Fruit fly (Drosophila melanogaster): Measurements from ENCODE around the gene CG13004.

The CG13004 gene

DNA sequence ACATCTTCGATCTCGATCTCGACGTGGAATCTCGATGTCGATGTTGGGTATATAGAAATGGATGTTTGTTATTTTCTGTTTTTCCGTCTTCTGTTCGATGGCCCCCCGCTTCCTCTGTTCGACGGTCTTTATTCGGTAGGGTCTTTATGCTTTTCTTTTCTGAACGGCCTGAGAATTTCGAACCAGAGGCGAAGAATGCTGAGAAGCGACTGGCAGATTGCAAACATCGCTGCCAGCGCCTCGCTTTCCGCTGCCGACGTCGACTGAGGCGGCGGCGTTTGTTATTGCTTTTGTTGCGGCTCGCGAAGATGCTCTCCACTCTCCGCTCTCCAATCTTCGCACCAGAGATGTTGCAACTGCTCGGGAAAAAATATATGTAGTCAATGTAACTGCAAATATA, at the start of gene CG13004, which contains the start of gene CG46306:
TSS of gene CG13004 (minus strand) at position 217 of the 400 bp plus-strand sequence.
TSS of gene CG46306 (minus strand) at position 217 of the 400 bp plus-strand sequence.
- no peak for TF ChIP-seq Usf (GFP tag; optimal IDR thresholded peaks at IDR 0.05)
- TF ChIP-seq CG16813 (GFP tag; IDR thresholded peaks at IDR 0.05; ENCODE audit: partially characterized antibody), result no peak
- TF ChIP-seq sna (GFP tag; IDR thresholded peaks at IDR 0.05; ENCODE audit: partially characterized antibody), result no peak
- no peak for TF ChIP-seq dmrt11E (tag; optimal IDR thresholded peaks at IDR 0.05)
- TF ChIP-seq nom (GFP tag; optimal IDR thresholded peaks at IDR 0.05), result peak; percentile 55
- no peak for TF ChIP-seq sima (GFP tag; optimal IDR thresholded peaks at IDR 0.05)
- no peak for TF ChIP-seq cwo (GFP tag; optimal IDR thresholded peaks at IDR 0.05)
- TF ChIP-seq bigmax (GFP tag; optimal IDR thresholded peaks at IDR 0.05), result no peak
- TF ChIP-seq Deaf1 (tag; optimal IDR thresholded peaks at IDR 0.05), result no peak
- TF ChIP-seq CG14710 (tag; optimal IDR thresholded peaks at IDR 0.05), result no peak
- peak; percentile 11 to 34 for TF ChIP-seq Trl (optimal IDR thresholded peaks at IDR 0.05)
- no peak for TF ChIP-seq Trl (GFP tag; optimal IDR thresholded peaks at IDR 0.05)
- TF ChIP-seq CG32532 (GFP tag; IDR thresholded peaks at IDR 0.05), result peak; percentile 11; the same call in 1 of the 2 replicates
- TF ChIP-seq slbo (GFP tag; IDR thresholded peaks at IDR 0.05), result peak; percentile 27; the same call in 1 of the 2 replicates
- no peak for TF ChIP-seq fd3F (GFP tag; optimal IDR thresholded peaks at IDR 0.05)
- 0 out of 4 replicates have a peak, but pooled peaks have one; percentile 26 for TF ChIP-seq chinmo (GFP tag; IDR thresholded peaks at IDR 0.05; ENCODE audit: partially characterized antibody)
- no peak for TF ChIP-seq gfzf (GFP tag; optimal IDR thresholded peaks at IDR 0.05)
- 0 out of 2 replicates have a peak, but pooled peaks have one; percentile 12 for TF ChIP-seq crol (GFP tag; IDR thresholded peaks at IDR 0.05)
- no peak for TF ChIP-seq CG17361 (GFP tag; IDR thresholded peaks at IDR 0.05)
- TF ChIP-seq Tbp (GFP tag; optimal IDR thresholded peaks at IDR 0.05), result no peak
- peak; percentile 86 for TF ChIP-seq Adf1 (GFP tag; IDR thresholded peaks at IDR 0.05)
- TF ChIP-seq CG1024 (GFP tag; IDR thresholded peaks at IDR 0.05), result no peak
- peak; percentile 72 for TF ChIP-seq Med (GFP tag)
- TF ChIP-seq danr (GFP tag; IDR thresholded peaks at IDR 0.05), result no peak
- TF ChIP-seq Jarid2 (GFP tag; optimal IDR thresholded peaks at IDR 0.05), result peak; percentile 58
- no peak for TF ChIP-seq CG7556 (GFP tag; optimal IDR thresholded peaks at IDR 0.05)
- peak; percentile 9; the same call in 1 of the 3 replicates for TF ChIP-seq row (GFP tag; IDR thresholded peaks at IDR 0.05)
- TF ChIP-seq ci (GFP tag; IDR thresholded peaks at IDR 0.05), result no peak
- TF ChIP-seq sens-2 (GFP tag; IDR thresholded peaks at IDR 0.05), result no peak

DNA sequence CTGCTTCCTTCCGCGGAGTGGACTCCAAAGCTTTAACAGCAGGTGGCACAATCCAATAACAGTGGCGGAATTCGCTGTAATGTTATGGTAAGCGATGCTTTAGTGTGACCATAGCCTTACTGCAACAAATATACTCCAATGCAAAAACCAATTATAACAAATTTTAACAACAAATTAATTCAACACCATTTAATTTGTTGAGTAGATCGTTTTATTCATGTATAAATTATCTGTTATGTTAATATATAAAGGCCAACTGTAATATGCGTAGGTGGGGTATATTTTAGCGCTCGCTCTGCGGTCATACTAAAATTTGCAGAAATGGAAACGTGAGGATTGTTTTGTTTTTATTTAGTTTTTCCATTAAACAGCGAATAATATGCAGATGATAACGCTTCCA, 49.0 kb upstream of the CG13004 start, which contains the start of the genes Nprl2 and Polr3I:
TSS of gene Nprl2 (minus strand) at position 86 of the 400 bp plus-strand sequence.
TSS of gene Polr3I (plus strand) at position 302 of the 400 bp plus-strand sequence.
- no peak for TF ChIP-seq CG1647 (GFP tag; optimal IDR thresholded peaks at IDR 0.05)
- TF ChIP-seq Hey (tag; optimal IDR thresholded peaks at IDR 0.05), result no peak
- TF ChIP-seq CG11504 (tag; optimal IDR thresholded peaks at IDR 0.05), result no peak
- peak; percentile 72 for TF ChIP-seq gfzf (GFP tag; optimal IDR thresholded peaks at IDR 0.05)
- no peak for TF ChIP-seq CG18262 (tag; optimal IDR thresholded peaks at IDR 0.05)
- TF ChIP-seq yki (optimal IDR thresholded peaks at IDR 0.05), result no peak
- peak; percentile 57 for TF ChIP-seq BEAF-32 (GFP tag; optimal IDR thresholded peaks at IDR 0.05)
- no peak for TF ChIP-seq sqz (GFP tag; optimal IDR thresholded peaks at IDR 0.05)
- peak; percentile 48 for TF ChIP-seq MESR4 (GFP tag; optimal IDR thresholded peaks at IDR 0.05)
- no peak for TF ChIP-seq CG1529 (GFP tag; optimal IDR thresholded peaks at IDR 0.05)
- peak; percentile 39 for TF ChIP-seq MBD-R2 (GFP tag; IDR thresholded peaks at IDR 0.05)
- no peak for TF ChIP-seq ind (GFP tag; optimal IDR thresholded peaks at IDR 0.05)
- TF ChIP-seq E2f2 (GFP tag; IDR thresholded peaks at IDR 0.05), result peak; percentile 29; the same call in 1 of the 2 replicates
- peak; percentile 74 for TF ChIP-seq nerfin-1 (tag; optimal IDR thresholded peaks at IDR 0.05)
- TF ChIP-seq Jarid2 (GFP tag; optimal IDR thresholded peaks at IDR 0.05), result no peak
- TF ChIP-seq hbn (GFP tag; IDR thresholded peaks at IDR 0.05; ENCODE audit: partially characterized antibody), result peak; percentile 28; the same call in 1 of the 2 replicates
- peak; percentile 49 for TF ChIP-seq pzg (GFP tag; optimal IDR thresholded peaks at IDR 0.05)
- TF ChIP-seq CG13287 (GFP tag; IDR thresholded peaks at IDR 0.05; ENCODE audit: partially characterized antibody), result peak; percentile 65
- no peak for TF ChIP-seq da (GFP tag; optimal IDR thresholded peaks at IDR 0.05)
- peak; percentile 58 for TF ChIP-seq CG9797 (GFP tag; optimal IDR thresholded peaks at IDR 0.05)
- peak; percentile 43 for TF ChIP-seq Scr (GFP tag; IDR thresholded peaks at IDR 0.05; ENCODE audit: partially characterized antibody)
- no peak for TF ChIP-seq CG16779 (GFP tag; IDR thresholded peaks at IDR 0.05)
- TF ChIP-seq Dref (GFP tag; IDR thresholded peaks at IDR 0.05), result no peak
- peak; percentile 20 for TF ChIP-seq CG14710 (tag; optimal IDR thresholded peaks at IDR 0.05)
- no peak for TF ChIP-seq Dad (GFP tag; optimal IDR thresholded peaks at IDR 0.05)

All from whole organism, embryonic.